Worm (Caenorhabditis elegans) whole organism, L4 larva: ENCODE data around the gene fbxa-75.

ENCODE experiments used
- T20F7.1 ChIP-seq: fragments of 200-800 bp; sonication (Bioruptor generic); optimal IDR thresholded peaks from 2 replicates; lab custom pipeline; 2018; ENCODE audit warnings: mild to moderate bottlenecking, missing genetic modification characterization, missing compliant biosample characterization
- Y5F2A.4 ChIP-seq: fragments of 200-800 bp; sonication (Bioruptor generic); optimal IDR thresholded peaks from 2 replicates; lab custom pipeline; 2018; ENCODE audit warnings: mild to moderate bottlenecking, missing genetic modification characterization, missing compliant biosample characterization
- ZK337.2 ChIP-seq: fragments of 200-800 bp; sonication (Bioruptor generic); IDR thresholded peaks from 2 replicates; pipeline ENCODE4 v1.3.6; 2022; ENCODE audit warnings: missing genetic modification reagents, missing genetic modification characterization, missing compliant biosample characterization
- aha-1 ChIP-seq: fragments of 150-350 bp; peaks from one replicate; lab custom pipeline; 2014; ENCODE audit warnings: missing biosample characterization, missing genetic modification characterization
- ama-1 ChIP-seq: fragments of 150-350 bp; optimal IDR thresholded peaks from 2 replicates; lab custom pipeline; 2014; ENCODE audit warnings: inconsistent platforms, mixed read lengths
- ceh-20 ChIP-seq: fragments of 200-800 bp; sonication (Bioruptor generic); IDR thresholded peaks from 2 replicates; pipeline ENCODE4 v1.3.6; 2022; ENCODE audit warnings: missing genetic modification reagents, missing genetic modification characterization, missing compliant biosample characterization
- ceh-32 ChIP-seq: sonication (generic microtip); optimal IDR thresholded peaks from 2 replicates; lab custom pipeline; 2016; ENCODE audit warnings: mild to moderate bottlenecking, missing genetic modification characterization, missing compliant biosample characterization; ENCODE audit not compliant: poor library complexity
- ceh-62 ChIP-seq: sonication (generic microtip); optimal IDR thresholded peaks from 2 replicates; lab custom pipeline; 2017; ENCODE audit warnings: missing biosample characterization, missing genetic modification characterization
- ceh-82 ChIP-seq: sonication (generic microtip); optimal IDR thresholded peaks from 2 replicates; lab custom pipeline; 2017; ENCODE audit warnings: missing biosample characterization, missing genetic modification characterization
- ces-1 ChIP-seq: fragments of 150-350 bp; sonication (generic microtip); optimal IDR thresholded peaks from 4 replicates; lab custom pipeline; 2014; ENCODE audit warnings: missing biosample characterization, missing genetic modification reagents, missing genetic modification characterization
- daf-16 ChIP-seq, 3 experiments: sonication (generic microtip); optimal IDR thresholded peaks; 2 replicates each; lab custom pipeline; 2016 to 2017; ENCODE audit warnings: missing genetic modification characterization in 3 of 3, missing genetic modification reagents in 3 of 3, mild to moderate bottlenecking in 2 of 3, missing compliant biosample characterization in 2 of 3, missing biosample characterization in 1 of 3, moderate library complexity in 1 of 3
- daf-19 ChIP-seq: fragments of 200-800 bp; sonication (Bioruptor generic); conservative IDR thresholded peaks from 2 replicates; pipeline ENCODE4 v1.3.6; 2022; ENCODE audit warnings: missing genetic modification characterization, missing compliant biosample characterization
- daf-8 ChIP-seq: fragments of 200-800 bp; sonication (Bioruptor generic); IDR thresholded peaks from 2 replicates; pipeline ENCODE4 v1.3.6; 2022; ENCODE audit warnings: missing genetic modification characterization, missing compliant biosample characterization
- duxl-1 ChIP-seq: sonication (generic microtip); optimal IDR thresholded peaks from 2 replicates; lab custom pipeline; 2016; ENCODE audit warnings: mild to moderate bottlenecking, missing genetic modification characterization, moderate library complexity, missing compliant biosample characterization; ENCODE audit not compliant: poor library complexity
- egl-27 ChIP-seq: sonication (generic microtip); optimal IDR thresholded peaks from 3 replicates; lab custom pipeline; 2017; ENCODE audit warnings: missing biosample characterization, missing genetic modification reagents, missing genetic modification characterization
- egl-43 ChIP-seq: fragments of 200-800 bp; sonication (Bioruptor generic); IDR thresholded peaks from 2 replicates; pipeline ENCODE4 v1.3.6; 2022; ENCODE audit warnings: missing genetic modification reagents, missing genetic modification characterization, missing compliant biosample characterization
- fkh-10 ChIP-seq: fragments of 150-350 bp; optimal IDR thresholded peaks from 2 replicates; lab custom pipeline; 2014; ENCODE audit warnings: missing biosample characterization, missing genetic modification reagents, missing genetic modification characterization
- hlh-11 ChIP-seq: fragments of 200-800 bp; sonication (Bioruptor generic); optimal IDR thresholded peaks from 2 replicates; lab custom pipeline; 2018; ENCODE audit warnings: mild to moderate bottlenecking, missing genetic modification characterization, missing compliant biosample characterization
- jun-1 ChIP-seq: fragments of 150-350 bp; optimal IDR thresholded peaks from 2 replicates; lab custom pipeline; 2014; ENCODE audit warnings: missing biosample characterization, missing genetic modification reagents, missing genetic modification characterization
- lin-1 ChIP-seq: fragments of 200-800 bp; sonication (Bioruptor generic); IDR thresholded peaks from 2 replicates; pipeline ENCODE4 v1.3.6; 2022; ENCODE audit warnings: missing genetic modification reagents, missing genetic modification characterization, missing compliant biosample characterization
- lin-38 ChIP-seq: fragments of 200-800 bp; sonication (Bioruptor generic); IDR thresholded peaks from 2 replicates; pipeline ENCODE4 v1.3.6; 2022; ENCODE audit warnings: missing genetic modification reagents, missing genetic modification characterization, missing compliant biosample characterization
- lsy-2 ChIP-seq, 2 experiments: fragments of 150-350 bp in 1 of 2; sonication (generic microtip) in 1 of 2; optimal IDR thresholded peaks; 2 replicates each; lab custom pipeline; 2014 to 2017; ENCODE audit warnings: missing biosample characterization in 2 of 2, missing genetic modification characterization in 2 of 2
- mes-2 ChIP-seq: sonication (generic microtip); optimal IDR thresholded peaks from 2 replicates; lab custom pipeline; 2016; ENCODE audit warnings: missing genotype, mild to moderate bottlenecking, missing genetic modification characterization, missing compliant biosample characterization; ENCODE audit not compliant: poor library complexity, severe bottlenecking
- mxl-2 ChIP-seq: fragments of 200-800 bp; sonication (Bioruptor generic); conservative IDR thresholded peaks from 2 replicates; pipeline ENCODE4 v1.3.6; 2022; ENCODE audit warnings: missing genetic modification reagents, missing genetic modification characterization, missing compliant biosample characterization
- nhr-11 ChIP-seq: fragments of 150-350 bp; optimal IDR thresholded peaks from 2 replicates; lab custom pipeline; 2014; ENCODE audit warnings: missing biosample characterization, missing genetic modification characterization
- nhr-237 ChIP-seq: sonication (generic microtip); optimal IDR thresholded peaks from 2 replicates; lab custom pipeline; 2017; ENCODE audit warnings: missing biosample characterization, missing genetic modification characterization
- nhr-28 ChIP-seq: fragments of 150-350 bp; optimal IDR thresholded peaks from 2 replicates; lab custom pipeline; 2014; ENCODE audit warnings: missing biosample characterization, missing genetic modification characterization
- nhr-77 ChIP-seq: fragments of 150-350 bp; optimal IDR thresholded peaks from 2 replicates; lab custom pipeline; 2014; ENCODE audit warnings: missing biosample characterization, missing genetic modification characterization
- pqm-1 ChIP-seq: sonication (generic microtip); optimal IDR thresholded peaks from 2 replicates; lab custom pipeline; 2017; ENCODE audit warnings: missing biosample characterization, missing genetic modification characterization
- rbr-2 ChIP-seq: sonication (generic microtip); optimal IDR thresholded peaks from 2 replicates; lab custom pipeline; 2016; ENCODE audit warnings: missing genotype, missing genetic modification characterization, missing compliant biosample characterization
- saeg-2 ChIP-seq: fragments of 200-800 bp; sonication (Bioruptor generic); IDR thresholded peaks from 2 replicates; pipeline ENCODE4 v1.3.6; 2022; ENCODE audit warnings: missing genetic modification reagents, missing genetic modification characterization, missing compliant biosample characterization
- snpc-1.2 ChIP-seq: fragments of 200-800 bp; sonication (Bioruptor generic); IDR thresholded peaks from 2 replicates; pipeline ENCODE4 v1.3.6; 2022; ENCODE audit warnings: missing genetic modification reagents, missing genetic modification characterization, missing compliant biosample characterization
- tag-97 ChIP-seq: fragments of 200-800 bp; sonication (Bioruptor generic); IDR thresholded peaks from 2 replicates; pipeline ENCODE4 v1.3.6; 2022; ENCODE audit warnings: missing genetic modification characterization, missing compliant biosample characterization
- tra-1 ChIP-seq: fragments of 200-800 bp; sonication (Bioruptor generic); IDR thresholded peaks from 2 replicates; pipeline ENCODE4 v1.3.6; 2022; ENCODE audit warnings: missing genetic modification reagents, missing genetic modification characterization, missing compliant biosample characterization
- unc-39 ChIP-seq: sonication (generic microtip); optimal IDR thresholded peaks from 2 replicates; lab custom pipeline; 2017; ENCODE audit warnings: missing biosample characterization, missing genetic modification characterization
- unc-62 ChIP-seq, 3 experiments: fragments of 150-350 bp in 1 of 3; sonication (generic microtip); optimal IDR thresholded peaks in 2 of 3; peaks in 1 of 3; 1 replicate in 1 of 3; 2 replicates in 2 of 3; lab custom pipeline; 2014 to 2017; ENCODE audit warnings: missing biosample characterization in 3 of 3, missing genetic modification characterization in 3 of 3, missing genetic modification reagents in 3 of 3, missing genotype in 1 of 3
- ztf-7 ChIP-seq: fragments of 150-350 bp; optimal IDR thresholded peaks from 2 replicates; lab custom pipeline; 2014; ENCODE audit warnings: missing biosample characterization, missing genetic modification characterization

fbxa-75 gene

DNA sequence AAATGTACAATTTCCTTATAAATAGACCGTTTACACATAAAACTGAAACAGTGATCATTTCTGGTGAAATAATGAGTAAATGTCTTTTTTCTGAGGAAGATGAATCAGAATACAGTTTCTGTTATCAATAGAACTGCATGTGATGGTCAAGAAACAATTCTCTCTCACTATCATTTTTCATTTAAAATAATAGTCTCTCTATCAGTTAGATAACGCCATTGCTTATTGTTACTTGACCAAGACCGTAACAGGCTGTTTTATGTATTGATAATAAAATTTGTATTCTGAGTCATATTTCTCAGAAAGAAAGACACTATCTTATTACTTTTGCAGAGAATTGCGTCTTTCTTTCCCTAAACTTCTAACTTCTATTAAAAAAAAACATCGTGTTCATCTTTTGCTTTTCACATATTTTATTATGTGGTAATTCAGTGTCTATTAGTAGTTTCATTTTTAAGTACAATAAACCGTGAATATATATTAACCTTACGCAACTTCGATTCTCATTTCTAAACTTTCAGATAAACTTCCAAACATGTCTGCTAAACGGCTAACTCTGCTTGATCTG lies 8.3 kb upstream of the fbxa-75 start, which contains the start of gene fbxa-35:
fbxa-35 (plus strand) TSS at position 518 of the 568 bp plus-strand sequence.
- TF ChIP-seq daf-16 (GFP tag; optimal IDR thresholded peaks at IDR 0.05; lab: Kevin White, UChicago) (no peak), daf-16 (tag; optimal IDR thresholded peaks at IDR 0.05; lab: Kevin White, UChicago) (peak; percentile 45), fkh-10 (no peak), unc-39 (tag; lab: Kevin White, UChicago) (no peak), Y5F2A.4 (GFP tag; lab: Kevin White, UChicago) (no peak), snpc-1.2 (GFP tag; lab: Robert Waterston, UW) (no peak), daf-8 (GFP tag; lab: Robert Waterston, UW) (no peak), duxl-1 (tag; lab: Kevin White, UChicago) (no peak), unc-62 (GFP tag; optimal IDR thresholded peaks at IDR 0.05 in 1 of 2; lab: Kevin White, UChicago) (peak in 1 of 2 experiments; percentile 85), unc-62 (tag; optimal IDR thresholded peaks at IDR 0.05; lab: Kevin White, UChicago) (no peak), ceh-82 (no peak), ztf-7 (tag; lab: Kevin White, UChicago) (no peak), nhr-237 (tag; lab: Kevin White, UChicago) (no peak), nhr-77 (tag; lab: Kevin White, UChicago) (peak; percentile 54), ceh-32 (tag; lab: Kevin White, UChicago) (no peak), egl-43 (GFP tag; lab: Robert Waterston, UW) (no peak), nhr-28 (peak; percentile 65), pqm-1 (peak; percentile 79)

- TF ChIP-seq nhr-11 (no peak), lin-1 (no peak), lin-38 (no peak), mes-2 (tag; lab: Kevin White, UChicago) (no peak), egl-27 (tag; lab: Kevin White, UChicago) (no peak), ceh-82 (no peak), tra-1 (GFP tag; lab: Robert Waterston, UW) (no peak), ceh-20 (GFP tag; lab: Robert Waterston, UW) (no peak), lsy-2 (tag; optimal IDR thresholded peaks at IDR 0.05; lab: Kevin White, UChicago) (no peak), mxl-2 (GFP tag; lab: Robert Waterston, UW) (no peak), T20F7.1 (no peak), ZK337.2 (GFP tag; lab: Robert Waterston, UW) (no peak), jun-1 (tag; lab: Kevin White, UChicago) (no peak), ces-1 (no peak), hlh-11 (tag; lab: Kevin White, UChicago) (no peak), rbr-2 (tag; lab: Kevin White, UChicago) (no peak)
Measured at ce11 chrIII:1297604-1298003, 5.9 kb upstream of the fbxa-75 start, which contains the start of gene fbxa-28. TSS of gene fbxa-28 (plus strand) at chrIII:1297904.

DNA sequence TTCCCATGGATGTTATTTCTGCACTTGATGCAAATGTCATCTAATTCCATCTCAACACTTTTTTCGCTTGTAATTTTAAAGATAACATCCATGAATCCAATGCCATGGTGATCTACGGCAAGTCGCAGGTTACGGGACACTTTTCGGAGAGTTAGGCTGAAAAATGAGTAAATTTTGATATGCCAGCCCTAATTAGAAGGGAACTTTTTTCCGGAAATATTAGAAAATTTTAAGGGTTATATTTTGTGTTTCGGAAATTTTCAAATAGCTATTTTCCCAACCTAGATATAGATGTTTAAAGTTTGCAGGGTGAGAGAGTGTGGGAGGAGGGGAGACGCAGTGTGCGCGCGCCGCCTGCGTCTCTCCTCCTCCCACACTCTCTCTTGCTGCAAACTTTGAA lies 3.8 kb downstream of the fbxa-75 start:
- peak in 1 of 2 experiments; percentile 77 for TF ChIP-seq unc-62 (GFP tag; optimal IDR thresholded peaks at IDR 0.05 in 1 of 2; lab: Kevin White, UChicago)
- no peak for TF ChIP-seq unc-62 (tag; optimal IDR thresholded peaks at IDR 0.05; lab: Kevin White, UChicago)
- no peak for TF ChIP-seq ama-1 (lab: Kevin White, UChicago)
- no peak for TF ChIP-seq saeg-2 (GFP tag; lab: Robert Waterston, UW)
- peak; percentile 23 for TF ChIP-seq aha-1
- no peak for TF ChIP-seq daf-8 (GFP tag; lab: Robert Waterston, UW)
- TF ChIP-seq tag-97 = no peak
- no peak for TF ChIP-seq nhr-237 (tag; lab: Kevin White, UChicago)
- no peak for TF ChIP-seq ceh-62 (tag; lab: Kevin White, UChicago)
- no peak for TF ChIP-seq daf-19 (GFP tag; lab: Robert Waterston, UW)
